ENCODE assay signal across 4 worm cellular contexts in genomic region chrX:7793377-7794041, ce11.
A peak's percentile ranks its signal among the peaks of the same experiment; 100 is the strongest.
TF ChIP-seq lines count a peak whose summit lies in the region.

TSS of gene ZK154.6 (minus strand) at chrX:7793563.

TF ChIP-seq in whole organism, L1 larva, 84 proteins besides CTCF, POLR2A, EP300 and RAD21 (continued from another document and continues in another):
- TF ChIP-seq ceh-88 (GFP tag; IDR thresholded peaks at IDR 0.05; lab: Robert Waterston, UW) (no peak), mef-2 (tag; optimal IDR thresholded peaks at IDR 0.05; lab: Kevin White, UChicago) (no peak), Y116A8C.19 (tag; optimal IDR thresholded peaks at IDR 0.05; lab: Kevin White, UChicago; ENCODE audit: borderline replicate concordance) (no peak), alr-1 (tag; optimal IDR thresholded peaks at IDR 0.05; lab: Kevin White, UChicago; ENCODE audit: borderline replicate concordance) (no peak), elt-3 (tag; optimal IDR thresholded peaks at IDR 0.05; lab: Kevin White, UChicago) (peak in 2 of 6 experiments; percentile 29 to 57), nhr-19 (GFP tag; conservative IDR thresholded peaks at IDR 0.05; lab: Robert Waterston, UW) (0 out of 2 replicates have a peak, but pooled peaks have one; percentile 27), pqm-1 (tag; optimal IDR thresholded peaks at IDR 0.05; lab: Kevin White, UChicago) (no peak), nhr-11 (tag; optimal IDR thresholded peaks at IDR 0.05; lab: Kevin White, UChicago) (no peak), egl-27 (tag; optimal IDR thresholded peaks at IDR 0.05; lab: Kevin White, UChicago) (no peak), sox-4 (tag; optimal IDR thresholded peaks at IDR 0.05; lab: Kevin White, UChicago) (no peak), C16A3.4 (tag; optimal IDR thresholded peaks at IDR 0.05; lab: Kevin White, UChicago) (peak; percentile 5), isw-1 (GFP tag; IDR thresholded peaks at IDR 0.05; lab: Robert Waterston, UW) (no peak), tbx-2 (tag; optimal IDR thresholded peaks at IDR 0.05; lab: Kevin White, UChicago) (peak; percentile 52), C34B4.2 (tag; optimal IDR thresholded peaks at IDR 0.05; lab: Kevin White, UChicago) (no peak), hpl-2 (GFP tag; optimal IDR thresholded peaks at IDR 0.05; lab: Kevin White, UChicago) (no peak), tlp-1 (tag; optimal IDR thresholded peaks at IDR 0.05; lab: Kevin White, UChicago) (no peak), lin-14 (GFP tag; optimal IDR thresholded peaks at IDR 0.05; lab: Kevin White, UChicago) (peak; percentile 66), lin-15B (tag; optimal IDR thresholded peaks at IDR 0.05; lab: Kevin White, UChicago) (no peak), dsc-1 (tag; optimal IDR thresholded peaks at IDR 0.05; lab: Kevin White, UChicago) (peak; percentile 32), pag-3 (tag; optimal IDR thresholded peaks at IDR 0.05; lab: Kevin White, UChicago; ENCODE audit: borderline replicate concordance, insufficient read depth) (no peak), fkh-4 (tag; optimal IDR thresholded peaks at IDR 0.05; lab: Kevin White, UChicago; ENCODE audit: borderline replicate concordance) (no peak), unc-30 (tag; optimal IDR thresholded peaks at IDR 0.05; lab: Kevin White, UChicago) (no peak), ces-1 (GFP tag; optimal IDR thresholded peaks at IDR 0.05; lab: Kevin White, UChicago) (no peak), elt-2 (tag; optimal IDR thresholded peaks at IDR 0.05; lab: Kevin White, UChicago) (no peak), lin-35 (GFP tag; optimal IDR thresholded peaks at IDR 0.05; lab: Kevin White, UChicago) (peak in 1 of 2 experiments; percentile 46), unc-62 (GFP tag; optimal IDR thresholded peaks at IDR 0.05; lab: Kevin White, UChicago) (no peak), nhr-20 (tag; optimal IDR thresholded peaks at IDR 0.05; lab: Kevin White, UChicago) (peak; percentile 29), fos-1 (tag; optimal IDR thresholded peaks at IDR 0.05; lab: Kevin White, UChicago) (no peak), lsy-2 (tag; optimal IDR thresholded peaks at IDR 0.05; lab: Kevin White, UChicago) (peak in 1 of 2 experiments; percentile 37), efl-3 (GFP tag; optimal IDR thresholded peaks at IDR 0.05; lab: Kevin White, UChicago) (no peak), unc-130 (tag; optimal IDR thresholded peaks at IDR 0.05; lab: Kevin White, UChicago) (no peak), sup-37 (GFP tag; optimal IDR thresholded peaks at IDR 0.05; lab: Kevin White, UChicago) (no peak), nhr-85 (tag; lab: Kevin White, UChicago) (peak; percentile 77)

TF ChIP-seq in whole organism, L2 larva, 48 proteins besides CTCF, POLR2A, EP300 and RAD21 (continued from another document):
- TF ChIP-seq elt-3 (tag; optimal IDR thresholded peaks at IDR 0.05; lab: Kevin White, UChicago) (no peak), sma-3 (GFP tag; optimal IDR thresholded peaks at IDR 0.05; lab: Kevin White, UChicago) (peak; percentile 14), nhr-77 (tag; optimal IDR thresholded peaks at IDR 0.05; lab: Kevin White, UChicago) (no peak), gmeb-1 (tag; optimal IDR thresholded peaks at IDR 0.05; lab: Kevin White, UChicago) (no peak), C34F6.9 (tag; optimal IDR thresholded peaks at IDR 0.05; lab: Kevin White, UChicago) (peak; percentile 68), egl-27 (tag; optimal IDR thresholded peaks at IDR 0.05; lab: Kevin White, UChicago) (no peak), ama-1 (optimal IDR thresholded peaks at IDR 0.05; lab: Kevin White, UChicago) (no peak), crh-2 (tag; optimal IDR thresholded peaks at IDR 0.05; lab: Kevin White, UChicago) (peak; percentile 16), nhr-23 (tag; optimal IDR thresholded peaks at IDR 0.05; lab: Kevin White, UChicago) (no peak), aly-2 (tag; optimal IDR thresholded peaks at IDR 0.05; lab: Kevin White, UChicago) (no peak), ztf-4 (tag; optimal IDR thresholded peaks at IDR 0.05; lab: Kevin White, UChicago) (no peak), lsy-2 (tag; optimal IDR thresholded peaks at IDR 0.05; lab: Kevin White, UChicago) (peak in 1 of 2 experiments; percentile 55), mdl-1 (tag; optimal IDR thresholded peaks at IDR 0.05; lab: Kevin White, UChicago) (peak; percentile 70 to 76), mab-5 (tag; optimal IDR thresholded peaks at IDR 0.05; lab: Kevin White, UChicago) (no peak), ZK546.5 (tag; optimal IDR thresholded peaks at IDR 0.05; lab: Kevin White, UChicago) (no peak), skn-1 (tag; optimal IDR thresholded peaks at IDR 0.05; lab: Kevin White, UChicago) (no peak), Y55F3AM.14 (GFP tag; optimal IDR thresholded peaks at IDR 0.05; lab: Kevin White, UChicago) (no peak), F13H6.1 (tag; optimal IDR thresholded peaks at IDR 0.05; lab: Kevin White, UChicago) (peak; percentile 5), unc-55 (GFP tag; optimal IDR thresholded peaks at IDR 0.05; lab: Kevin White, UChicago) (peak; percentile 42), ztf-11 (tag; optimal IDR thresholded peaks at IDR 0.05; lab: Kevin White, UChicago) (no peak), nhr-10 (tag; optimal IDR thresholded peaks at IDR 0.05; lab: Kevin White, UChicago) (no peak), nhr-12 (tag; optimal IDR thresholded peaks at IDR 0.05; lab: Kevin White, UChicago) (no peak), nhr-25 (tag; optimal IDR thresholded peaks at IDR 0.05; lab: Kevin White, UChicago) (peak; percentile 40), R02D3.7 (tag; optimal IDR thresholded peaks at IDR 0.05; lab: Kevin White, UChicago) (no peak), fos-1 (tag; optimal IDR thresholded peaks at IDR 0.05; lab: Kevin White, UChicago) (no peak), nhr-237 (tag; optimal IDR thresholded peaks at IDR 0.05; lab: Kevin White, UChicago) (no peak), mbf-1 (tag; optimal IDR thresholded peaks at IDR 0.05; lab: Kevin White, UChicago) (no peak), sma-9 (GFP tag; optimal IDR thresholded peaks at IDR 0.05; lab: Kevin White, UChicago) (peak; percentile 64), sma-9 (tag; optimal IDR thresholded peaks at IDR 0.05; lab: Kevin White, UChicago) (no peak)

TF ChIP-seq in whole organism, L3 larva, 47 proteins besides CTCF, POLR2A, EP300 and RAD21 (continued from another document):
- TF ChIP-seq aly-2 (tag; optimal IDR thresholded peaks at IDR 0.05; lab: Kevin White, UChicago), result no peak
- TF ChIP-seq ceh-9 (tag; optimal IDR thresholded peaks at IDR 0.05; lab: Kevin White, UChicago), result no peak
- TF ChIP-seq mdl-1 (tag; optimal IDR thresholded peaks at IDR 0.05; lab: Kevin White, UChicago), result peak; percentile 60
- no peak for TF ChIP-seq ceh-82 (tag; optimal IDR thresholded peaks at IDR 0.05; lab: Kevin White, UChicago)
- no peak for TF ChIP-seq hmg-11 (tag; optimal IDR thresholded peaks at IDR 0.05; lab: Kevin White, UChicago)
- no peak for TF ChIP-seq lsy-12 (tag; optimal IDR thresholded peaks at IDR 0.05; lab: Kevin White, UChicago)
- TF ChIP-seq pha-4 (tag; optimal IDR thresholded peaks at IDR 0.05; lab: Kevin White, UChicago), result peak; percentile 18
- TF ChIP-seq R02D3.7 (tag; optimal IDR thresholded peaks at IDR 0.05; lab: Kevin White, UChicago), result no peak
- no peak for TF ChIP-seq nhr-12 (tag; optimal IDR thresholded peaks at IDR 0.05; lab: Kevin White, UChicago)
- TF ChIP-seq unc-39 (tag; optimal IDR thresholded peaks at IDR 0.05; lab: Kevin White, UChicago), result no peak
- TF ChIP-seq daf-12 (tag; optimal IDR thresholded peaks at IDR 0.05; lab: Kevin White, UChicago), result no peak
- no peak for TF ChIP-seq egl-27 (tag; optimal IDR thresholded peaks at IDR 0.05; lab: Kevin White, UChicago)
- TF ChIP-seq fkh-10 (GFP tag; optimal IDR thresholded peaks at IDR 0.05; lab: Kevin White, UChicago), result no peak
- no peak for TF ChIP-seq zag-1 (tag; optimal IDR thresholded peaks at IDR 0.05; lab: Kevin White, UChicago)
- TF ChIP-seq ama-1 (optimal IDR thresholded peaks at IDR 0.05; lab: Kevin White, UChicago), result no peak
- TF ChIP-seq lin-39 (tag; optimal IDR thresholded peaks at IDR 0.05; lab: Kevin White, UChicago), result peak; percentile 14
- TF ChIP-seq nhr-77 (tag; optimal IDR thresholded peaks at IDR 0.05; lab: Kevin White, UChicago), result no peak
- no peak for TF ChIP-seq nhr-28 (tag; optimal IDR thresholded peaks at IDR 0.05; lab: Kevin White, UChicago)
- no peak for TF ChIP-seq nhr-237 (tag; optimal IDR thresholded peaks at IDR 0.05; lab: Kevin White, UChicago)
- peak; percentile 55 for TF ChIP-seq nhr-25 (tag; optimal IDR thresholded peaks at IDR 0.05; lab: Kevin White, UChicago)
- no peak for TF ChIP-seq tbx-2 (tag; optimal IDR thresholded peaks at IDR 0.05; lab: Kevin White, UChicago)
- no peak for TF ChIP-seq nhr-76 (tag; optimal IDR thresholded peaks at IDR 0.05; lab: Kevin White, UChicago)
- TF ChIP-seq nhr-11 (tag; optimal IDR thresholded peaks at IDR 0.05; lab: Kevin White, UChicago), result no peak
- TF ChIP-seq elt-1 (tag; optimal IDR thresholded peaks at IDR 0.05; lab: Kevin White, UChicago), result no peak
- TF ChIP-seq ceh-28 (tag; optimal IDR thresholded peaks at IDR 0.05; lab: Kevin White, UChicago), result peak; percentile 91
- no peak for TF ChIP-seq ztf-4 (tag; optimal IDR thresholded peaks at IDR 0.05; lab: Kevin White, UChicago)
- TF ChIP-seq snpc-4 (tag; optimal IDR thresholded peaks at IDR 0.05; lab: Kevin White, UChicago), result no peak
- peak; percentile 46 for TF ChIP-seq nfya-1 (tag; optimal IDR thresholded peaks at IDR 0.05; lab: Kevin White, UChicago; ENCODE audit: insufficient read depth)
- TF ChIP-seq mml-1 (tag; optimal IDR thresholded peaks at IDR 0.05; lab: Kevin White, UChicago), result no peak
- no peak for TF ChIP-seq sea-2 (GFP tag; optimal IDR thresholded peaks at IDR 0.05; lab: Kevin White, UChicago)
- no peak for TF ChIP-seq ceh-16 (tag; optimal IDR thresholded peaks at IDR 0.05; lab: Kevin White, UChicago)
- no peak for TF ChIP-seq jun-1 (tag; optimal IDR thresholded peaks at IDR 0.05; lab: Kevin White, UChicago)
- no peak for TF ChIP-seq ZK546.5 (tag; optimal IDR thresholded peaks at IDR 0.05; lab: Kevin White, UChicago)
- no peak for TF ChIP-seq nhr-67 (tag; optimal IDR thresholded peaks at IDR 0.05; lab: Kevin White, UChicago)

TF ChIP-seq in whole organism, L4 larva, 104 proteins besides CTCF, POLR2A, EP300 and RAD21 (continued from another document):
- TF ChIP-seq unc-62 (GFP tag; optimal IDR thresholded peaks at IDR 0.05 in 1 of 2; lab: Kevin White, UChicago) (peak in 1 of 2 experiments; percentile 54), unc-62 (tag; optimal IDR thresholded peaks at IDR 0.05; lab: Kevin White, UChicago) (no peak), hlh-30 (tag; optimal IDR thresholded peaks at IDR 0.05; lab: Kevin White, UChicago; ENCODE audit: insufficient read depth) (peak; percentile 79), lin-15B (tag; optimal IDR thresholded peaks at IDR 0.05; lab: Kevin White, UChicago) (no peak), rbr-2 (tag; optimal IDR thresholded peaks at IDR 0.05; lab: Kevin White, UChicago) (peak; percentile 8), mdl-1 (tag; optimal IDR thresholded peaks at IDR 0.05; lab: Kevin White, UChicago) (peak; percentile 80 to 86)
